Fruit fly (Drosophila melanogaster) whole organism, prepupa: ENCODE data around the gene Gr64d.

ENCODE experiments used
- Blimp-1 ChIP-seq: fragments of 200-800 bp; sonication (Bioruptor generic); optimal IDR thresholded peaks from 3 replicates; lab custom pipeline; 2017; ENCODE audit warnings: missing biosample characterization, missing genetic modification characterization, mild to moderate bottlenecking, moderate library complexity, missing genetic modification reagents
- CG10631 ChIP-seq: fragments of 200-800 bp; sonication (Bioruptor generic); optimal IDR thresholded peaks from 2 replicates; lab custom pipeline; 2016; ENCODE audit warnings: missing biosample characterization, missing genetic modification characterization
- CG10669 ChIP-seq: fragments of 200-800 bp; sonication (Bioruptor generic); optimal IDR thresholded peaks from 3 replicates; lab custom pipeline; 2018; ENCODE audit warnings: missing biosample characterization, mild to moderate bottlenecking, missing genetic modification characterization, moderate library complexity
- CG11294 ChIP-seq: fragments of 200-800 bp; sonication (Bioruptor generic); IDR thresholded peaks from 2 replicates; pipeline ENCODE4 v1.3.6; 2022; ENCODE audit warnings: missing biosample characterization, missing genetic modification characterization
- CG11762 ChIP-seq: fragments of 200-800 bp; sonication (Bioruptor generic); optimal IDR thresholded peaks from 3 replicates; lab custom pipeline; 2016; ENCODE audit warnings: missing biosample characterization, missing genetic modification characterization; ENCODE audit not compliant: insufficient read depth
- CG15336 ChIP-seq: fragments of 200-800 bp; sonication (Bioruptor generic); IDR thresholded peaks from 2 replicates; pipeline ENCODE4 v1.3.6; 2022; ENCODE audit warnings: missing biosample characterization, missing genetic modification characterization
- CG1621 ChIP-seq: fragments of 200-800 bp; sonication (Bioruptor generic); optimal IDR thresholded peaks from 3 replicates; lab custom pipeline; 2018; ENCODE audit warnings: missing biosample characterization, mild to moderate bottlenecking, missing genetic modification characterization
- CG16779 ChIP-seq: fragments of 200-800 bp; sonication (Bioruptor generic); optimal IDR thresholded peaks from 3 replicates; lab custom pipeline; 2017; ENCODE audit warnings: missing biosample characterization, mild to moderate bottlenecking, missing genetic modification characterization
- CG3032 ChIP-seq: fragments of 200-800 bp; optimal IDR thresholded peaks from 2 replicates; lab custom pipeline; 2019; ENCODE audit warnings: missing biosample characterization, mild to moderate bottlenecking, missing genetic modification characterization, moderate library complexity
- CG31627 ChIP-seq: fragments of 200-800 bp; sonication (Bioruptor generic); optimal IDR thresholded peaks from 3 replicates; lab custom pipeline; 2016; ENCODE audit warnings: missing biosample characterization, missing genetic modification characterization
- CG32006 ChIP-seq: fragments of 200-800 bp; sonication (Bioruptor generic); optimal IDR thresholded peaks from 3 replicates; lab custom pipeline; 2017; ENCODE audit warnings: missing biosample characterization, mild to moderate bottlenecking, missing genetic modification characterization
- CG34406 ChIP-seq: fragments of 200-800 bp; sonication (Bioruptor generic); optimal IDR thresholded peaks from 3 replicates; lab custom pipeline; 2016; ENCODE audit warnings: missing biosample characterization, missing genetic modification characterization
- CG3919 ChIP-seq: fragments of 200-800 bp; sonication (Bioruptor generic); optimal IDR thresholded peaks from 3 replicates; lab custom pipeline; 2016; ENCODE audit warnings: missing biosample characterization, missing genetic modification characterization
- CG4318 ChIP-seq: fragments of 200-800 bp; sonication (Bioruptor generic); optimal IDR thresholded peaks from 3 replicates; lab custom pipeline; 2017; ENCODE audit warnings: missing biosample characterization, mild to moderate bottlenecking, missing genetic modification characterization
- CG6276 ChIP-seq: fragments of 200-800 bp; sonication (Bioruptor generic); optimal IDR thresholded peaks from 2 replicates; lab custom pipeline; 2017; ENCODE audit warnings: missing biosample characterization, mild to moderate bottlenecking, missing genetic modification characterization
- CG6792 ChIP-seq: fragments of 200-800 bp; sonication (Bioruptor generic); optimal IDR thresholded peaks from 3 replicates; lab custom pipeline; 2016; ENCODE audit warnings: missing biosample characterization, missing genetic modification characterization
- CG6808 ChIP-seq: fragments of 200-800 bp; sonication (Bioruptor generic); optimal IDR thresholded peaks from 3 replicates; lab custom pipeline; 2017; ENCODE audit warnings: missing biosample characterization, missing genetic modification characterization, mild to moderate bottlenecking, moderate library complexity, missing genetic modification reagents
- CG6854 ChIP-seq: fragments of 200-800 bp; sonication (Bioruptor generic); optimal IDR thresholded peaks from 2 replicates; lab custom pipeline; 2017; ENCODE audit warnings: missing biosample characterization, mild to moderate bottlenecking, missing genetic modification characterization
- CG7368 ChIP-seq: fragments of 200-800 bp; sonication (Bioruptor generic); optimal IDR thresholded peaks from 3 replicates; lab custom pipeline; 2016; ENCODE audit warnings: missing biosample characterization, missing genetic modification characterization
- CG8119 ChIP-seq: fragments of 200-800 bp; sonication (Bioruptor generic); IDR thresholded peaks from 3 replicates; pipeline ENCODE4 v1.3.6; 2022; ENCODE audit warnings: missing biosample characterization, missing genetic modification characterization
- CG8319 ChIP-seq: fragments of 200-800 bp; sonication (Bioruptor generic); optimal IDR thresholded peaks from 3 replicates; lab custom pipeline; 2016; ENCODE audit warnings: missing biosample characterization, missing genetic modification characterization
- CG9139 ChIP-seq: fragments of 200-800 bp; sonication (Bioruptor generic); optimal IDR thresholded peaks from 3 replicates; lab custom pipeline; 2017; ENCODE audit warnings: missing biosample characterization, mild to moderate bottlenecking, missing genetic modification characterization
- Eip75B ChIP-seq: fragments of 200-800 bp; sonication (Bioruptor generic); optimal IDR thresholded peaks from 3 replicates; lab custom pipeline; 2016; ENCODE audit warnings: missing biosample characterization, missing genetic modification characterization
- Eip93F ChIP-seq: fragments of 200-800 bp; sonication (Bioruptor generic); optimal IDR thresholded peaks from 2 replicates; lab custom pipeline; 2016; ENCODE audit warnings: missing biosample characterization, mild to moderate bottlenecking, missing genetic modification characterization
- Ets21C ChIP-seq: fragments of 200-800 bp; sonication (Bioruptor generic); optimal IDR thresholded peaks from 3 replicates; lab custom pipeline; 2016; ENCODE audit warnings: missing biosample characterization, missing genetic modification characterization
- Ets96B ChIP-seq: fragments of 200-800 bp; optimal IDR thresholded peaks from 2 replicates; lab custom pipeline; 2019; ENCODE audit warnings: missing biosample characterization, mild to moderate bottlenecking, missing genetic modification characterization, moderate library complexity
- Hr38 ChIP-seq: sonication (Bioruptor generic); optimal IDR thresholded peaks from 2 replicates; lab custom pipeline; 2016; ENCODE audit warnings: missing biosample characterization, missing genetic modification characterization
- Hr39 ChIP-seq: fragments of 200-800 bp; sonication (Bioruptor generic); optimal IDR thresholded peaks from 2 replicates; lab custom pipeline; 2016; ENCODE audit warnings: missing biosample characterization, missing genetic modification characterization
- Hr4 ChIP-seq: fragments of 200-800 bp; sonication (Bioruptor generic); optimal IDR thresholded peaks from 3 replicates; lab custom pipeline; 2016; ENCODE audit warnings: missing biosample characterization, missing genetic modification characterization
- Lpt ChIP-seq: fragments of 200-800 bp; sonication (Bioruptor generic); optimal IDR thresholded peaks from 3 replicates; lab custom pipeline; 2016; ENCODE audit warnings: missing biosample characterization, missing genetic modification characterization
- Met ChIP-seq: fragments of 200-800 bp; sonication (Bioruptor generic); optimal IDR thresholded peaks from 3 replicates; lab custom pipeline; 2016; ENCODE audit warnings: missing biosample characterization, missing genetic modification characterization
- OdsH ChIP-seq: fragments of 200-800 bp; sonication (Bioruptor generic); optimal IDR thresholded peaks from 3 replicates; lab custom pipeline; 2016; ENCODE audit warnings: missing biosample characterization, missing genetic modification characterization
- Sox102F ChIP-seq: fragments of 200-800 bp; sonication (Bioruptor generic); optimal IDR thresholded peaks from 2 replicates; lab custom pipeline; 2016; ENCODE audit warnings: missing biosample characterization, mild to moderate bottlenecking, missing genetic modification characterization
- Sox14 ChIP-seq: fragments of 200-800 bp; sonication (Bioruptor generic); optimal IDR thresholded peaks from 3 replicates; lab custom pipeline; 2016; ENCODE audit warnings: missing biosample characterization, missing genetic modification characterization
- eg ChIP-seq: fragments of 200-800 bp; sonication (Bioruptor generic); IDR thresholded peaks from 3 replicates; pipeline ENCODE4 v1.3.6; 2022; ENCODE audit warnings: missing biosample characterization, missing genetic modification characterization
- esn ChIP-seq: fragments of 200-800 bp; sonication (Bioruptor generic); optimal IDR thresholded peaks from 2 replicates; lab custom pipeline; 2016; ENCODE audit warnings: missing biosample characterization, mild to moderate bottlenecking, missing genetic modification characterization, moderate library complexity
- fd85E ChIP-seq: fragments of 200-800 bp; sonication (Bioruptor generic); optimal IDR thresholded peaks from 3 replicates; lab custom pipeline; 2016; ENCODE audit warnings: missing biosample characterization, missing genetic modification characterization
- fkh ChIP-seq: fragments of 200-800 bp; sonication (Bioruptor generic); optimal IDR thresholded peaks from 3 replicates; lab custom pipeline; 2017; ENCODE audit warnings: missing biosample characterization, mild to moderate bottlenecking, missing genetic modification characterization, moderate library complexity
- lz ChIP-seq: fragments of 200-800 bp; sonication (Bioruptor generic); optimal IDR thresholded peaks from 3 replicates; lab custom pipeline; 2016; ENCODE audit warnings: missing biosample characterization, missing genetic modification characterization
- net ChIP-seq: fragments of 200-800 bp; sonication (Bioruptor generic); optimal IDR thresholded peaks from 3 replicates; lab custom pipeline; 2016; ENCODE audit warnings: missing biosample characterization, missing genetic modification characterization
- spab ChIP-seq: fragments of 200-800 bp; sonication (Bioruptor generic); optimal IDR thresholded peaks from 2 replicates; lab custom pipeline; 2017; ENCODE audit warnings: missing biosample characterization, mild to moderate bottlenecking, missing genetic modification characterization, missing genetic modification reagents
- ss ChIP-seq, 2 experiments: fragments of 200-800 bp; sonication (Bioruptor generic); optimal IDR thresholded peaks; 2 replicates in 1 of 2; 3 replicates in 1 of 2; lab custom pipeline; 2017 to 2018; ENCODE audit warnings: mild to moderate bottlenecking in 2 of 2, missing biosample characterization in 2 of 2, missing genetic modification characterization in 2 of 2, moderate library complexity in 1 of 2
- svp ChIP-seq: fragments of 200-800 bp; sonication (Bioruptor generic); peaks from one replicate; lab custom pipeline; 2016; ENCODE audit warnings: missing biosample characterization, missing genetic modification characterization
- vri ChIP-seq: fragments of 200-800 bp; sonication (Bioruptor generic); optimal IDR thresholded peaks from 3 replicates; lab custom pipeline; 2016; ENCODE audit warnings: missing biosample characterization, mild to moderate bottlenecking, missing genetic modification characterization

Gene Gr64d

DNA sequence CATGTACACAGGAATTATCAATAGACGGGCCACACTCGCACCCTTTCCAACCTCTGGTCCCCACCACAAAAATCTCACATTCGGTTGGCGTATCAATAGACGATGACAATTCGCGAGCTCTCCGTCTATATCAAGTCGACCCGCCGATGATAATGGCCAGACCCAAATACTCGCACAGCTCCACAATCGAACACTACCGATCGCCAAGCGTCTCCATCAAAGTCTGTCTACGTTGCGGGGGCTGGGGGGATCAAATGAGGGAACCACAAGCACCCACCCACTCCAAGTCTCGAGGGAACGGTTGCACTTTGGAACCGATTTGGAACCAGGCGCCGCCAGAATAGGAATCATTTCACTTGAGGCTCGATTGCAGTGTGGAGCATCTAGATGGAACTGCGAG lies 36.5 kb downstream of the Gr64d start (continued):
- TF ChIP-seq CG32006 (GFP tag; lab: Kevin White, UChicago) = no peak
- TF ChIP-seq CG3919 (GFP tag; lab: Kevin White, UChicago) = no peak
- TF ChIP-seq Sox102F (GFP tag; lab: Kevin White, UChicago) = no peak
- no peak for TF ChIP-seq ss (GFP tag; optimal IDR thresholded peaks at IDR 0.05; lab: Kevin White, UChicago)
- no peak for TF ChIP-seq fd85E
- TF ChIP-seq CG10669 (GFP tag; lab: Kevin White, UChicago) = no peak
- no peak for TF ChIP-seq Hr4 (GFP tag; lab: Kevin White, UChicago)
- no peak for TF ChIP-seq Hr38 (GFP tag; lab: Kevin White, UChicago)
- TF ChIP-seq CG6276 (GFP tag; lab: Kevin White, UChicago) = peak; percentile 70
- TF ChIP-seq Lpt (GFP tag; lab: Kevin White, UChicago) = peak; percentile 33
- TF ChIP-seq Blimp-1 = no peak
- no peak for TF ChIP-seq CG3032
- TF ChIP-seq CG31627 (GFP tag; lab: Kevin White, UChicago) = no peak
- no peak for TF ChIP-seq CG7368 (GFP tag; lab: Kevin White, UChicago)
- no peak for TF ChIP-seq lz (GFP tag; lab: Kevin White, UChicago)
- no peak for TF ChIP-seq CG1621 (tag; lab: Kevin White, UChicago)
- TF ChIP-seq CG6808 (GFP tag; lab: Kevin White, UChicago) = no peak
- TF ChIP-seq svp (GFP tag; lab: Kevin White, UChicago) = peak; percentile 83
- no peak for TF ChIP-seq spab
- TF ChIP-seq CG15336 = peak; percentile 44; the same call in 1 of the 2 replicates
- peak; percentile 57; the same call in 2 of the 3 replicates for TF ChIP-seq eg
- 0 out of 3 replicates have a peak, but pooled peaks have one; percentile 33 for TF ChIP-seq CG8119 (GFP tag; lab: Robert Waterston, UW)
- no peak for TF ChIP-seq CG6792 (GFP tag; lab: Kevin White, UChicago)
- no peak for TF ChIP-seq Ets21C (GFP tag; lab: Kevin White, UChicago)
- TF ChIP-seq Eip75B = no peak
- TF ChIP-seq CG11294 (GFP tag; lab: Robert Waterston, UW) = no peak
- TF ChIP-seq CG10631 (GFP tag; lab: Kevin White, UChicago) = no peak
- no peak for TF ChIP-seq fkh (GFP tag; lab: Kevin White, UChicago)
- TF ChIP-seq CG8319 (GFP tag; lab: Kevin White, UChicago) = no peak
- TF ChIP-seq Eip93F (GFP tag; lab: Kevin White, UChicago) = no peak

DNA sequence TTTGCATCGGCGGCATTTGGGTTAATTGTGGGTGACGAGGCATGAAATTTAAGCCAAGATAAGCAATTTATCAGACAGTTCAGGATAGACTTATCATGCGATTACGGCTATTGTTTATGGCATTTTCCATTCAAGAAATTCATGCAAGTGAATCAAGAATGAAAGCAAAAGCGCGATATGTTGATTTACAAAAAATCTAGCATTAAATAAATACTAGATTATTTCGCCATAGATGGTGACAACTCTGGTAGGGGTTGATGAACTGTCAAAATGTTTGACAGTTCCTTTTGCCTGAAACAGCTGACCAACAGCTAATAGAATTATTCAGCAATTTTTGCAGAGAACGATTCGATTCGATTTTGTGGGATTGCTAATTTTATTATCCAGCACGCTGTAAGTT lies 37.2 kb downstream of the Gr64d start, which contains the start of gene CG32259:
TSS of gene CG32259 (plus strand) at position 301 of the 400 bp plus-strand sequence.
- TF ChIP-seq vri = peak; percentile 27
- TF ChIP-seq CG6792 (GFP tag; lab: Kevin White, UChicago) = no peak

DNA sequence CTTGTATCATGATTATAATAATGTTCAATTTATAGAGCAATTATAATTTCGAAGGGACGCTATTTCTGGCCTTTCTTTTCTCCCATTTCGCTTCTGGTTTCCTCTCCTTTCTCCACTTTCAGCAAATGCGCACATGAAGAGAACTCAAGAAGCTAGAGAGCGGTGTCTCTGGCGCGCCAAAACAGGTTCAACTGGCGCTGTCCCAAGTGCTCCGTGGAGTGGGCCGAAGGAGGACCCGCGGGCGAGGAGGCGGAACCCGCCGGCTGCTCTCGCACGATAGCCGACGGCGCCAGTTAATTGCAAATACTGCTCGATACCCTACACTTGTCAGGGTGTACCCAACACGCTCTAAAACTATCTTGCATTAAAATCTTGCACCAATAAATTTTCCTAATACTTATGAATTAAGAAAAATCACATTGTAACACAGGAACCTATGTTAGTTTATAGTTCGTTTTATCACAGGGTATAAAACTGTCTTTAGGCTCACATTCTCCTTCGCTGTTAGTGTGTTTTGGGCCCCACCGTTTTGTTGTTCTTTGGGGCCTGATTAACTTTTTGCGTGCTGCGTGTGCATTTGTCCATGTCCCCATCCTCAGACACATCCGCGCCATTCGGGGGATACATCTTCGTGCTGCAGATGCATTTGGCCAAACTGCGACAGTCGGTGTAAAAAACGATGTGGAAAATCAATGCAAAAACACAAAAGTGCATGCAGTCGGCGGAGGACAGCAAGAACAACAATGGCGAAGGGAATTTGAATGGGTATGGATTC lies 38.5 kb downstream of the Gr64d start:
- peak; percentile 91 for TF ChIP-seq Blimp-1
- TF ChIP-seq Sox14 (GFP tag; lab: Kevin White, UChicago) = peak; percentile 99
- peak; percentile 98 for TF ChIP-seq CG8119 (GFP tag; lab: Robert Waterston, UW)
- peak; percentile 98 for TF ChIP-seq CG34406 (GFP tag; lab: Kevin White, UChicago)
- TF ChIP-seq Ets96B (tag; lab: Kevin White, UChicago) = peak; percentile 98
- TF ChIP-seq CG3032 = peak; percentile 98
- peak; percentile 98 for TF ChIP-seq CG11762
- peak; percentile 91 for TF ChIP-seq CG9139 (GFP tag; lab: Kevin White, UChicago)
- TF ChIP-seq fd85E = peak; percentile 92
- TF ChIP-seq CG31627 (GFP tag; lab: Kevin White, UChicago) = peak; percentile 99
- peak; percentile 98 for TF ChIP-seq CG11294 (GFP tag; lab: Robert Waterston, UW)
- peak; percentile 98 for TF ChIP-seq Met (GFP tag; lab: Kevin White, UChicago)
- peak; percentile 95 for TF ChIP-seq CG6808 (GFP tag; lab: Kevin White, UChicago)
- peak; percentile 98 for TF ChIP-seq CG3919 (GFP tag; lab: Kevin White, UChicago)
- TF ChIP-seq net = peak; percentile 99
- TF ChIP-seq CG16779 (tag; lab: Kevin White, UChicago) = peak; percentile 91
- TF ChIP-seq Eip93F (GFP tag; lab: Kevin White, UChicago) = peak; percentile 92
- TF ChIP-seq CG10631 (GFP tag; lab: Kevin White, UChicago) = peak; percentile 97
- TF ChIP-seq vri = peak; percentile 97
- TF ChIP-seq OdsH (GFP tag; lab: Kevin White, UChicago) = peak; percentile 99
- TF ChIP-seq esn = peak; percentile 99
- TF ChIP-seq Hr4 (GFP tag; lab: Kevin White, UChicago) = peak; percentile 99
- peak; percentile 98 for TF ChIP-seq Ets21C (GFP tag; lab: Kevin White, UChicago)
- TF ChIP-seq Hr39 = peak; percentile 99
- TF ChIP-seq CG6854 (GFP tag; lab: Kevin White, UChicago) = peak; percentile 97
- TF ChIP-seq Sox102F (GFP tag; lab: Kevin White, UChicago) = peak; percentile 98
- TF ChIP-seq Eip75B = peak; percentile 98
- TF ChIP-seq CG6276 (GFP tag; lab: Kevin White, UChicago) = peak; percentile 97
- TF ChIP-seq CG4318 = peak; percentile 97
